Fruit fly (Drosophila melanogaster) whole organism, embryonic: Measurements from ENCODE around the gene neur.

ENCODE experiments used
- Bgb ChIP-seq: fragments of 200-800 bp; sonication (Bioruptor generic); IDR thresholded peaks from 2 replicates; pipeline ENCODE4 v1.3.6; 2022; ENCODE audit warnings: missing biosample characterization, missing genetic modification characterization; ENCODE audit not compliant: partially characterized antibody
- CG10321 ChIP-seq: fragments of 200-800 bp; sonication (Bioruptor generic); IDR thresholded peaks from 2 replicates; pipeline ENCODE4 v1.3.6; 2022; ENCODE audit warnings: missing biosample characterization, missing genetic modification characterization
- CG10431 ChIP-seq: fragments of 200-800 bp; sonication (Bioruptor generic); optimal IDR thresholded peaks from 3 replicates; lab custom pipeline; 2018; ENCODE audit warnings: missing biosample characterization, mild to moderate bottlenecking, missing genetic modification characterization
- CG14014 ChIP-seq: fragments of 200-800 bp; sonication (Bioruptor generic); IDR thresholded peaks from 2 replicates; pipeline ENCODE4 v1.3.6; 2022; ENCODE audit warnings: missing biosample characterization, missing genetic modification characterization
- CG14860 ChIP-seq: fragments of 200-800 bp; sonication (Bioruptor generic); IDR thresholded peaks from 3 replicates; pipeline ENCODE4 v1.3.6; 2022; ENCODE audit warnings: missing biosample characterization, missing genetic modification characterization; ENCODE audit not compliant: partially characterized antibody
- CG15073 ChIP-seq: fragments of 200-800 bp; sonication (Bioruptor generic); optimal IDR thresholded peaks from 2 replicates; lab custom pipeline; 2016; ENCODE audit warnings: missing biosample characterization, missing genetic modification characterization
- CG1647 ChIP-seq: fragments of 200-800 bp; sonication (Bioruptor generic); optimal IDR thresholded peaks from 3 replicates; lab custom pipeline; 2016; ENCODE audit warnings: missing biosample characterization, missing genetic modification characterization
- CG17328 ChIP-seq: fragments of 200-800 bp; sonication (Bioruptor generic); IDR thresholded peaks from 2 replicates; pipeline ENCODE4 v1.3.6; 2022; ENCODE audit warnings: missing biosample characterization, missing genetic modification characterization
- CG17359 ChIP-seq: fragments of 200-800 bp; sonication (Bioruptor generic); optimal IDR thresholded peaks from 3 replicates; lab custom pipeline; 2018; ENCODE audit warnings: missing biosample characterization, mild to moderate bottlenecking, missing genetic modification characterization, moderate library complexity
- CG18262 ChIP-seq: fragments of 200-800 bp; optimal IDR thresholded peaks from 3 replicates; lab custom pipeline; 2019; ENCODE audit warnings: missing biosample characterization, mild to moderate bottlenecking, missing genetic modification characterization, moderate library complexity
- CG32532 ChIP-seq: fragments of 200-800 bp; sonication (Bioruptor generic); IDR thresholded peaks from 2 replicates; pipeline ENCODE4 v1.3.6; 2022; ENCODE audit warnings: missing biosample characterization, missing genetic modification characterization
- CG6175 ChIP-seq: fragments of 200-800 bp; sonication (Bioruptor generic); IDR thresholded peaks from 3 replicates; pipeline ENCODE4 v1.3.6; 2022; ENCODE audit warnings: missing biosample characterization, missing genetic modification characterization
- CG6272 ChIP-seq: fragments of 200-800 bp; sonication (Bioruptor generic); IDR thresholded peaks from 2 replicates; pipeline ENCODE4 v1.3.6; 2022; ENCODE audit warnings: missing biosample characterization, missing genetic modification characterization
- CG6654 ChIP-seq: fragments of 200-800 bp; sonication (Bioruptor generic); optimal IDR thresholded peaks from 2 replicates; lab custom pipeline; 2017; ENCODE audit warnings: missing biosample characterization, mild to moderate bottlenecking, missing genetic modification characterization
- CG7357 ChIP-seq: fragments of 200-800 bp; sonication (Bioruptor generic); IDR thresholded peaks from 3 replicates; pipeline ENCODE4 v1.3.6; 2022; ENCODE audit warnings: missing biosample characterization, missing genetic modification characterization
- CG7372 ChIP-seq: fragments of 200-800 bp; sonication (Bioruptor generic); IDR thresholded peaks from 2 replicates; pipeline ENCODE4 v1.3.6; 2022; ENCODE audit warnings: missing biosample characterization, missing genetic modification characterization
- CG7556 ChIP-seq: fragments of 200-800 bp; sonication (Bioruptor generic); optimal IDR thresholded peaks from 2 replicates; lab custom pipeline; 2017; ENCODE audit warnings: missing biosample characterization, mild to moderate bottlenecking, missing genetic modification characterization
- CG8388 ChIP-seq: fragments of 200-800 bp; sonication (Bioruptor generic); optimal IDR thresholded peaks from 2 replicates; lab custom pipeline; 2019; ENCODE audit warnings: missing biosample characterization, mild to moderate bottlenecking, missing genetic modification characterization, moderate library complexity
- CTCF ChIP-seq: fragments of 200-800 bp; sonication (Bioruptor generic); optimal IDR thresholded peaks from 2 replicates; lab custom pipeline; 2017; ENCODE audit warnings: missing biosample characterization, mild to moderate bottlenecking, missing genetic modification characterization, moderate library complexity
- Ets97D ChIP-seq: fragments of 200-800 bp; sonication (Bioruptor generic); optimal IDR thresholded peaks from 3 replicates; lab custom pipeline; 2016; ENCODE audit warnings: missing biosample characterization, missing genetic modification characterization
- HLH4C ChIP-seq: fragments of 200-800 bp; sonication (Bioruptor generic); IDR thresholded peaks from 3 replicates; pipeline ENCODE4 v1.3.6; 2022; ENCODE audit warnings: missing biosample characterization, missing genetic modification characterization; ENCODE audit not compliant: partially characterized antibody
- Lpt ChIP-seq: fragments of >200 bp; optimal IDR thresholded peaks from 2 replicates; lab custom pipeline; 2018; ENCODE audit warnings: missing biosample characterization, missing genetic modification characterization
- MBD-R2 ChIP-seq: fragments of 200-800 bp; sonication (Bioruptor generic); IDR thresholded peaks from 2 replicates; pipeline ENCODE4 v1.3.6; 2022; ENCODE audit warnings: missing biosample characterization, missing genetic modification characterization
- Med ChIP-seq: fragments of 200-800 bp; sonication (Bioruptor generic); peaks from one replicate; lab custom pipeline; 2016; ENCODE audit warnings: missing biosample characterization, missing genetic modification characterization, mild to moderate bottlenecking, inconsistent platforms, moderate library complexity
- NC2β ChIP-seq: fragments of 200-800 bp; sonication (Bioruptor generic); optimal IDR thresholded peaks from 2 replicates; lab custom pipeline; 2016; ENCODE audit warnings: missing biosample characterization, missing genetic modification characterization
- Nf-YB ChIP-seq: fragments of 200-800 bp; sonication (Bioruptor generic); optimal IDR thresholded peaks from 3 replicates; lab custom pipeline; 2019; ENCODE audit warnings: missing biosample characterization, mild to moderate bottlenecking, missing genetic modification characterization, moderate library complexity
- Opbp ChIP-seq: fragments of 200-800 bp; sonication (Bioruptor generic); IDR thresholded peaks from 3 replicates; pipeline ENCODE4 v1.3.6; 2022; ENCODE audit warnings: missing biosample characterization, missing genetic modification characterization; ENCODE audit not compliant: partially characterized antibody
- Ptx1 ChIP-seq: fragments of 200-800 bp; sonication (Bioruptor generic); IDR thresholded peaks from 2 replicates; pipeline ENCODE4 v1.3.6; 2022; ENCODE audit warnings: missing biosample characterization, missing genetic modification characterization
- Stat92E ChIP-seq, 3 experiments: fragments of >200 bp in 2 of 3; fragments of 200-800 bp in 1 of 3; sonication (Bioruptor generic) in 1 of 3; optimal IDR thresholded peaks; 2 replicates each; lab custom pipeline; 2017 to 2019; ENCODE audit warnings: missing biosample characterization in 3 of 3, missing genetic modification characterization in 3 of 3, mild to moderate bottlenecking in 1 of 3, moderate library complexity in 1 of 3
- Vsx1 ChIP-seq: fragments of 200-800 bp; sonication (Bioruptor generic); optimal IDR thresholded peaks from 2 replicates; lab custom pipeline; 2017; ENCODE audit warnings: missing biosample characterization, mild to moderate bottlenecking, missing genetic modification characterization, missing genetic modification reagents
- bbx ChIP-seq: fragments of 200-800 bp; sonication (Bioruptor generic); IDR thresholded peaks from 2 replicates; pipeline ENCODE4 v1.3.6; 2022; ENCODE audit warnings: missing biosample characterization, missing genetic modification characterization; ENCODE audit not compliant: partially characterized antibody
- cad ChIP-seq: fragments of >200 bp; optimal IDR thresholded peaks from 2 replicates; lab custom pipeline; 2017; ENCODE audit warnings: missing biosample characterization, missing genetic modification characterization
- cas ChIP-seq: fragments of 200-800 bp; sonication (Bioruptor generic); IDR thresholded peaks from 2 replicates; pipeline ENCODE4 v1.3.6; 2022; ENCODE audit warnings: missing biosample characterization, missing genetic modification characterization
- dati ChIP-seq: fragments of 200-800 bp; sonication (Bioruptor generic); IDR thresholded peaks from 2 replicates; pipeline ENCODE4 v1.3.6; 2022; ENCODE audit warnings: missing biosample characterization, missing genetic modification characterization
- fd102C ChIP-seq: fragments of 200-800 bp; sonication (Bioruptor generic); optimal IDR thresholded peaks from 2 replicates; lab custom pipeline; 2018; ENCODE audit warnings: missing biosample characterization, mild to moderate bottlenecking, missing genetic modification characterization, moderate library complexity
- gfzf ChIP-seq: fragments of 200-800 bp; sonication (Bioruptor generic); optimal IDR thresholded peaks from 2 replicates; lab custom pipeline; 2016; ENCODE audit warnings: missing biosample characterization, mild to moderate bottlenecking, missing genetic modification characterization, moderate library complexity
- hb ChIP-seq: fragments of 200-800 bp; sonication (Bioruptor generic); IDR thresholded peaks from 3 replicates; pipeline ENCODE4 v1.3.6; 2022; ENCODE audit warnings: missing biosample characterization, missing genetic modification characterization; ENCODE audit not compliant: partially characterized antibody
- hkb ChIP-seq, 2 experiments: fragments of 200-800 bp in 1 of 2; fragments of >200 bp in 1 of 2; sonication (Bioruptor generic) in 1 of 2; IDR thresholded peaks in 1 of 2; optimal IDR thresholded peaks in 1 of 2; 2 replicates each; pipeline versions ENCODE4 v1.3.6 to Lab custom; 2017 to 2022; ENCODE audit warnings: missing biosample characterization in 1 of 2, missing genetic modification characterization in 1 of 2
- ind ChIP-seq: fragments of 200-800 bp; sonication (Bioruptor generic); optimal IDR thresholded peaks from 3 replicates; lab custom pipeline; 2016; ENCODE audit warnings: missing biosample characterization, missing genetic modification characterization
- knrl ChIP-seq: fragments of 200-800 bp; sonication (Bioruptor generic); IDR thresholded peaks from 3 replicates; pipeline ENCODE4 v1.3.6; 2022; ENCODE audit warnings: missing biosample characterization, missing genetic modification characterization; ENCODE audit not compliant: partially characterized antibody
- lov ChIP-seq, 2 experiments: fragments of 200-800 bp in 1 of 2; fragments of >200 bp in 1 of 2; sonication (Bioruptor generic) in 1 of 2; IDR thresholded peaks in 1 of 2; optimal IDR thresholded peaks in 1 of 2; 2 replicates in 1 of 2; 3 replicates in 1 of 2; pipeline versions ENCODE4 v1.3.6 to Lab custom; 2017 to 2022; ENCODE audit warnings: missing biosample characterization in 1 of 2, missing genetic modification characterization in 1 of 2
- nerfin-2 ChIP-seq: fragments of 200-800 bp; sonication (Bioruptor generic); IDR thresholded peaks from 2 replicates; pipeline ENCODE4 v1.3.6; 2022; ENCODE audit warnings: missing biosample characterization, missing genetic modification characterization; ENCODE audit not compliant: partially characterized antibody
- peb ChIP-seq: fragments of 200-800 bp; sonication (Bioruptor generic); IDR thresholded peaks from 2 replicates; pipeline ENCODE4 v1.3.6; 2022; ENCODE audit warnings: missing biosample characterization, missing genetic modification characterization
- rib ChIP-seq: fragments of 200-800 bp; sonication (Bioruptor generic); IDR thresholded peaks from 2 replicates; pipeline ENCODE4 v1.3.6; 2022; ENCODE audit warnings: missing biosample characterization, missing genetic modification characterization
- seq ChIP-seq: fragments of 200-800 bp; sonication (Bioruptor generic); IDR thresholded peaks from 2 replicates; pipeline ENCODE4 v1.3.6; 2022; ENCODE audit warnings: missing biosample characterization, missing genetic modification characterization
- sim ChIP-seq: fragments of 200-800 bp; sonication (Bioruptor generic); IDR thresholded peaks from 2 replicates; pipeline ENCODE4 v1.3.6; 2022; ENCODE audit warnings: missing biosample characterization, missing genetic modification characterization
- sr ChIP-seq: fragments of 200-800 bp; sonication (Bioruptor generic); IDR thresholded peaks from 3 replicates; pipeline ENCODE4 v1.3.6; 2022; ENCODE audit warnings: missing biosample characterization, missing genetic modification characterization
- tgo ChIP-seq: fragments of 200-800 bp; sonication (Bioruptor generic); IDR thresholded peaks from 3 replicates; pipeline ENCODE4 v1.3.6; 2022; ENCODE audit warnings: missing biosample characterization, missing genetic modification characterization
- trem ChIP-seq: fragments of 200-800 bp; optimal IDR thresholded peaks from 3 replicates; lab custom pipeline; 2019; ENCODE audit warnings: missing biosample characterization, mild to moderate bottlenecking, missing genetic modification characterization, moderate library complexity
- twi ChIP-seq: fragments of 200-800 bp; optimal IDR thresholded peaks from 2 replicates; lab custom pipeline; 2019; ENCODE audit warnings: missing biosample characterization, mild to moderate bottlenecking, missing genetic modification characterization, moderate library complexity
- vnd ChIP-seq: fragments of 200-800 bp; sonication (Bioruptor generic); IDR thresholded peaks from 3 replicates; pipeline ENCODE4 v1.3.6; 2022; ENCODE audit warnings: missing biosample characterization, missing genetic modification characterization; ENCODE audit not compliant: partially characterized antibody

neur gene

DNA sequence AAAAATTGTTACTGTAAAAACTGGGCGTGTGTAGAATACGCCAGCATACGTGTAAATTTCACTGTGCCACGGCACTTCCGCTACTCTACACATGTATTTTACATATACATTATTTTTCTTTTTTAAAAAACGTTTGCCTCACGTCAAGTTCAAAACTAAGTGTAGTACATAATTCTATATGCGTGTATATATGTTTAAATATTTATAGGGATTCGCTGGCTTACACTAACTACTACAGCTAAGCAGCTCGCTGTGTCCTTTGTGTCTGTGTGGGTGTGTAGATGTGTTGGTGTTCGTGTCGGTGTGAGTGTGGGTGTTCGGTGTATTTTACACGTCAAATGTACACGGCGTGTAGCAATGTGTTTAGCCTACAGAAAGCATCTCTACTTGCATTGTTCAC, 29.1 kb upstream of the neur start (continued):
- no peak for TF ChIP-seq gfzf (GFP tag; lab: Kevin White, UChicago)
- peak; percentile 37; the same call in 1 of the 2 replicates for TF ChIP-seq nerfin-2
- TF ChIP-seq CG18262 (tag; lab: Kevin White, UChicago): no peak
- TF ChIP-seq hkb (optimal IDR thresholded peaks at IDR 0.05; lab: Kevin White, UChicago): no peak
- TF ChIP-seq hkb (GFP tag; IDR thresholded peaks at IDR 0.05; lab: Robert Waterston, UW): no peak
- no peak for TF ChIP-seq seq (GFP tag; lab: Robert Waterston, UW)
- TF ChIP-seq CG15073: no peak
- TF ChIP-seq CG6654 (GFP tag; lab: Kevin White, UChicago): no peak
- TF ChIP-seq CG32532: no peak
- TF ChIP-seq rib (GFP tag; lab: Robert Waterston, UW): no peak
- TF ChIP-seq CTCF (GFP tag; lab: Kevin White, UChicago): peak; percentile 55
- TF ChIP-seq Opbp (GFP tag; lab: Robert Waterston, UW): peak; percentile 64; the same call in 1 of the 3 replicates
- TF ChIP-seq CG7372 (GFP tag; lab: Robert Waterston, UW): no peak
- TF ChIP-seq CG17359 (tag; lab: Kevin White, UChicago): no peak
- TF ChIP-seq Bgb (GFP tag; lab: Robert Waterston, UW): peak; percentile 69
- TF ChIP-seq HLH4C (GFP tag; lab: Robert Waterston, UW): 0 out of 3 replicates have a peak, but pooled peaks have one; percentile 42
- TF ChIP-seq dati (GFP tag; lab: Robert Waterston, UW): no peak
- TF ChIP-seq CG8388: no peak
- no peak for TF ChIP-seq sim
- TF ChIP-seq tgo (GFP tag; lab: Robert Waterston, UW): 0 out of 3 replicates have a peak, but pooled peaks have one; percentile 15
- no peak for TF ChIP-seq CG1647 (GFP tag; lab: Kevin White, UChicago)
- no peak for TF ChIP-seq Lpt
- no peak for TF ChIP-seq sr (GFP tag; lab: Robert Waterston, UW)
- no peak for TF ChIP-seq Ets97D
- peak; percentile 66 for TF ChIP-seq vnd (GFP tag; lab: Robert Waterston, UW)
- no peak for TF ChIP-seq CG6175 (GFP tag; lab: Robert Waterston, UW)
- TF ChIP-seq Ptx1 (GFP tag; lab: Robert Waterston, UW): no peak
- no peak for TF ChIP-seq cad (GFP tag; lab: Kevin White, UChicago)
- TF ChIP-seq trem: no peak
- no peak for TF ChIP-seq CG17328 (GFP tag; lab: Robert Waterston, UW)
- peak; percentile 54; the same call in 1 of the 2 replicates for TF ChIP-seq bbx (GFP tag; lab: Robert Waterston, UW)
- TF ChIP-seq CG7357 (GFP tag; lab: Robert Waterston, UW): no peak
- peak; percentile 68; the same call in 2 of the 3 replicates for TF ChIP-seq hb (GFP tag; lab: Robert Waterston, UW)
- TF ChIP-seq knrl (GFP tag; lab: Robert Waterston, UW): peak; percentile 72
- TF ChIP-seq Nf-YB (GFP tag; lab: Kevin White, UChicago): no peak
- no peak for TF ChIP-seq ind (GFP tag; lab: Kevin White, UChicago)
- no peak for TF ChIP-seq CG14014
- peak; percentile 78 for TF ChIP-seq Med
- TF ChIP-seq CG7556 (GFP tag; lab: Kevin White, UChicago): no peak
- TF ChIP-seq CG14860 (GFP tag; lab: Robert Waterston, UW): peak; percentile 67; the same call in 1 of the 3 replicates
- TF ChIP-seq, all 482 proteins: peak for 24

DNA sequence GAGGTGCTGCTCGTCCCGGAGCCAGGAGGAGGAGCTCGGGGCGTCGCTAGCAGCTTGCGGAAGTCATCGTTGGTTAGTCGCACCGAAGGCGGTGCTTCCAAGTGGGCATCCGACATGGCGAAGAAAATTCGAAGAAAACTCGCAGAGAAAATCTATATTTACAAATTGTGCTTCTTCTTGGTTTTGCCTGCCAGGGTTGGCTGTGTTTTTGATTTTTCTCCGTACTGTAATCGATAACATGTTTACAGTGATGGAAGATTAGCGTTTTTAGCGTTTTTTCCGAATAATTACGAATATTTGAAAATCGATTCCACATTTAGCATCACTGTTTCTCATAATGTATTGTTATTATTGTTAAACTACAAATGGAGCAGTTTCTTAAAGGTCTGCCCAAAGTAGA, 25.6 kb upstream of the neur start, which contains the start of the genes beag and Ada:
TSS of gene beag (minus strand) at position 205 of the 400 bp plus-strand sequence.
TSS of gene Ada (plus strand) at position 310 of the 400 bp plus-strand sequence.
- TF ChIP-seq CG6272 (GFP tag; lab: Robert Waterston, UW) (no peak), CG10431 (GFP tag; lab: Kevin White, UChicago) (no peak), cas (GFP tag; lab: Robert Waterston, UW) (no peak), twi (tag; lab: Kevin White, UChicago) (peak; percentile 36), Vsx1 (GFP tag; lab: Kevin White, UChicago) (no peak), sim (no peak), NC2β (GFP tag; lab: Kevin White, UChicago) (no peak), lov (optimal IDR thresholded peaks at IDR 0.05; lab: Kevin White, UChicago) (no peak), lov (GFP tag; IDR thresholded peaks at IDR 0.05; lab: Robert Waterston, UW) (no peak), MBD-R2 (peak; percentile 98), CG10321 (no peak), CG7372 (GFP tag; lab: Robert Waterston, UW) (0 out of 2 replicates have a peak, but pooled peaks have one; percentile 26), peb (no peak), Stat92E (GFP tag; optimal IDR thresholded peaks at IDR 0.05; lab: Kevin White, UChicago) (peak in 1 of 3 experiments; percentile 59), fd102C (GFP tag; lab: Kevin White, UChicago) (no peak)
